Fruit fly (Drosophila melanogaster): ENCODE results near the gene ppk28.

The ppk28 gene

DNA sequence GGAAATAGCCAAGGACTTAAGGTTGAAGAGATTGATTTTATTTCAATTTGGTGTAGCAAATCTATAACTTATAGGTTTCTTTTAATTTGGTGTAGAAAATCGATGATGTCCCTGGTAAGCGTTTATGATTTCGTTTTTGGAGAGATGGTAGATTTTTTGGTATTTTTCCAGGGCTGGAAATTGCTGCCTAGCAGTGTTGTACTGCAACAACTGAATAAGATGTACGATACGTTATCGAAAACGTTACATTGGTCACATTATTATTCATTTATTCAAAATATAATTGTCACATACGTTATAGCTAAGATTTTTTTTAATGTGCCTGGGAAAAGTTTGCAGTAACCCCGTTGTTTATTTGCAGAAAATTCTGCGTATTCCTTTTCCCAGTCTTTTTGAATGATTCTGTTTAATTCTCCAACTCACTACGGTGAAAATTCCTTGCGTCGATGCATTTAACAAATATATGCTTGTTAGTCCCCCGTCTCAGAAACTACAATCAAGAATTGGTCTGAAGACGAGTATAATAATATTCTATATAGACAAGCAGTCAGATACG lies 18.9 kb upstream of the ppk28 start, which contains the start of the genes CG9609 and Sap30 (continued):
- TF ChIP-seq lmd (GFP tag; IDR thresholded peaks at IDR 0.05): no peak
- TF ChIP-seq TFAM (GFP tag; optimal IDR thresholded peaks at IDR 0.05): no peak
- no peak for TF ChIP-seq nerfin-1 (tag; optimal IDR thresholded peaks at IDR 0.05)
- no peak for TF ChIP-seq gsb (GFP tag; IDR thresholded peaks at IDR 0.05)
- no peak for TF ChIP-seq trh (GFP tag; optimal IDR thresholded peaks at IDR 0.05)
- TF ChIP-seq dimm (GFP tag; IDR thresholded peaks at IDR 0.05): no peak
- no peak for TF ChIP-seq br (optimal IDR thresholded peaks at IDR 0.05)
- TF ChIP-seq CG10654 (GFP tag; optimal IDR thresholded peaks at IDR 0.05): no peak
- no peak for TF ChIP-seq dmrt11E (tag; optimal IDR thresholded peaks at IDR 0.05)
- no peak for TF ChIP-seq CG13123 (GFP tag; optimal IDR thresholded peaks at IDR 0.05)
- TF ChIP-seq repo (GFP tag; optimal IDR thresholded peaks at IDR 0.05): no peak
- no peak for TF ChIP-seq Trl (optimal IDR thresholded peaks at IDR 0.05)
- TF ChIP-seq Trl (GFP tag; optimal IDR thresholded peaks at IDR 0.05): peak; percentile 4
- no peak for TF ChIP-seq wor (GFP tag; IDR thresholded peaks at IDR 0.05)
- no peak for TF ChIP-seq al (GFP tag; IDR thresholded peaks at IDR 0.05)
- no peak for TF ChIP-seq maf-S (GFP tag; optimal IDR thresholded peaks at IDR 0.05)
- TF ChIP-seq az2 (GFP tag; optimal IDR thresholded peaks at IDR 0.05): no peak
- TF ChIP-seq ewg (GFP tag; optimal IDR thresholded peaks at IDR 0.05): no peak
- TF ChIP-seq zf30C (GFP tag; optimal IDR thresholded peaks at IDR 0.05): no peak
- no peak for TF ChIP-seq CG34422 (GFP tag; IDR thresholded peaks at IDR 0.05)
- no peak for TF ChIP-seq CG9215 (GFP tag; IDR thresholded peaks at IDR 0.05)
- TF ChIP-seq Elba2 (GFP tag; optimal IDR thresholded peaks at IDR 0.05): no peak
- no peak for TF ChIP-seq kah (GFP tag; optimal IDR thresholded peaks at IDR 0.05)
- TF ChIP-seq CG8924 (tag; optimal IDR thresholded peaks at IDR 0.05): no peak
- TF ChIP-seq Awh (GFP tag; IDR thresholded peaks at IDR 0.05): no peak
- no peak for TF ChIP-seq pnt (GFP tag; optimal IDR thresholded peaks at IDR 0.05)
- no peak for TF ChIP-seq peb (GFP tag; IDR thresholded peaks at IDR 0.05)
- TF ChIP-seq h (optimal IDR thresholded peaks at IDR 0.05): no peak
- TF ChIP-seq tll (GFP tag; optimal IDR thresholded peaks at IDR 0.05): no peak
- no peak for TF ChIP-seq CkIIα-i1 (GFP tag; IDR thresholded peaks at IDR 0.05)
- no peak for TF ChIP-seq CG30431 (GFP tag; optimal IDR thresholded peaks at IDR 0.05)
- TF ChIP-seq so (GFP tag; IDR thresholded peaks at IDR 0.05): no peak
- TF ChIP-seq ham (GFP tag; IDR thresholded peaks at IDR 0.05): no peak
- no peak for TF ChIP-seq CG10565 (GFP tag; optimal IDR thresholded peaks at IDR 0.05)
- no peak for TF ChIP-seq abd-A (tag; optimal IDR thresholded peaks at IDR 0.05)
- TF ChIP-seq CG7271 (tag; optimal IDR thresholded peaks at IDR 0.05): no peak
- TF ChIP-seq CG13775 (GFP tag; optimal IDR thresholded peaks at IDR 0.05): no peak
- no peak for TF ChIP-seq Six4 (GFP tag; optimal IDR thresholded peaks at IDR 0.05)
- TF ChIP-seq stwl (tag; optimal IDR thresholded peaks at IDR 0.05): peak; percentile 89
- peak; percentile 48 for TF ChIP-seq row (GFP tag; IDR thresholded peaks at IDR 0.05)
- no peak for TF ChIP-seq CG1647 (GFP tag; optimal IDR thresholded peaks at IDR 0.05)
- no peak for TF ChIP-seq lbe (GFP tag; optimal IDR thresholded peaks at IDR 0.05)
- TF ChIP-seq CG5953 (GFP tag; IDR thresholded peaks at IDR 0.05): no peak
- TF ChIP-seq CG4424 (GFP tag; optimal IDR thresholded peaks at IDR 0.05): no peak
- no peak for TF ChIP-seq CG2678 (tag; optimal IDR thresholded peaks at IDR 0.05)
- TF ChIP-seq Dll (GFP tag; IDR thresholded peaks at IDR 0.05; ENCODE audit: partially characterized antibody): no peak
- no peak for TF ChIP-seq sna (GFP tag; IDR thresholded peaks at IDR 0.05; ENCODE audit: partially characterized antibody)
- TF ChIP-seq GATAe (GFP tag; conservative IDR thresholded peaks at IDR 0.05): no peak
- TF ChIP-seq wek (GFP tag; optimal IDR thresholded peaks at IDR 0.05): no peak
- TF ChIP-seq knrl (GFP tag; IDR thresholded peaks at IDR 0.05; ENCODE audit: partially characterized antibody): no peak; the same call in 2 of the 3 replicates
- TF ChIP-seq insv (GFP tag; optimal IDR thresholded peaks at IDR 0.05): no peak
- no peak for TF ChIP-seq CG10366 (GFP tag; IDR thresholded peaks at IDR 0.05)
- no peak for TF ChIP-seq ro (GFP tag; IDR thresholded peaks at IDR 0.05)
- TF ChIP-seq fru (optimal IDR thresholded peaks at IDR 0.05): no peak

Data from whole organism, embryonic.